Fruit fly (Drosophila melanogaster) S2 (cell line): ENCODE data around the gene Trs23.

Experiments
- CG8478 ChIP-seq: fragments of >200 bp; optimal IDR thresholded peaks from 2 replicates; lab custom pipeline; 2018
- CTCF ChIP-seq, 2 experiments: fragments of >200 bp; optimal IDR thresholded peaks; 2 replicates each; lab custom pipeline; 2018

Gene Trs23

dm6 chr2L:8685668-8686306 lies at the start of gene Trs23, which contains the start of gene PrBP:
Gene Trs23, plus strand, starts transcription at chr2L:8686231.
Gene PrBP, minus strand, starts transcription at chr2L:8685955.
- TF ChIP-seq CG8478 (lab: Kevin White, UChicago) (no peak), CTCF (optimal IDR thresholded peaks at IDR 0.05; lab: Kevin White, UChicago) (no peak)

DNA sequence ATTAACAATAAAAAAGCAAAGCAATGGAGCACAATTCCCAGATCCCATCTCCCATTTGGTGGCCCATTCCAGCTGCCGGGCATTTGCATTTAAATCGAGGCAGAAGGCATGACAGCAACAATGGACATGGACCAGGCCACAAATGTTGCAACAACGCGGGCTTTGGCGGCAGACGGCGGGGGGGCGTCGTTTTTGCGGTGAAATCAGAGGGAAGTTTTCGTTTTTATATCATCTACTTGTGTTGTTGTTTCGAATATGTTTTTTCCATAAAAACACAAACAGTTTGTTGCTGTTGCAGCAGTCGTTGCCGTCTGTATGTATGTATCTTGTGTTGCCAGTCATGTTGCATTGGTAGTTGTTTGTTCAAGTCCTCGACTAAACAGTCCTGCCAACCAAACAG lies 26.5 kb upstream of the Trs23 start:
- no peak for TF ChIP-seq CG8478 (lab: Kevin White, UChicago)
- TF ChIP-seq CTCF (optimal IDR thresholded peaks at IDR 0.05; lab: Kevin White, UChicago) = no peak

DNA sequence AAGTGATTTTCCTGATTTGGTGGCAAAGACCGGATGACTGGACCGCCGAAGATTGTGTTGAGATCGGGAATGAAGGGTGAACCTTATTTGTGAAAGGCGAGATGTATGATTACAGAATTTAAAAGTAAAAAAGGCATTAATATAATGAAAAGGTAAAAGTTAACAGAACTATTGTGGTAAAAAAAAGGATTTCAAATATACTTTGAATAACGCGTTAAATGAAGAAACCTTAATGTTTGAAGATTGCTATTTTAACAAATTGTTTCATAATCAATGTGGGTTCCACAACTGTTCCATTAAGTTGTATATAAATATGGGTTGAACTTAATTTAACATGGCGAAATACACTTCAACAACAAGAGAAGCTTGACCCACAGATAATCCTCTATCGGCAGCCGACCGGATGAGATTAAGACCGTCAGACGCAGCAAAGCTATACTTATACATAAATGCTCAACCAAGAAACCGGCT lies 13.7 kb upstream of the Trs23 start, which contains the start of gene Glt:
TSS of gene Glt (plus strand) at position 421 of the 471 bp plus-strand sequence.
- no peak for TF ChIP-seq CTCF (optimal IDR thresholded peaks at IDR 0.05; lab: Kevin White, UChicago)
- no peak for TF ChIP-seq CG8478 (lab: Kevin White, UChicago)

DNA sequence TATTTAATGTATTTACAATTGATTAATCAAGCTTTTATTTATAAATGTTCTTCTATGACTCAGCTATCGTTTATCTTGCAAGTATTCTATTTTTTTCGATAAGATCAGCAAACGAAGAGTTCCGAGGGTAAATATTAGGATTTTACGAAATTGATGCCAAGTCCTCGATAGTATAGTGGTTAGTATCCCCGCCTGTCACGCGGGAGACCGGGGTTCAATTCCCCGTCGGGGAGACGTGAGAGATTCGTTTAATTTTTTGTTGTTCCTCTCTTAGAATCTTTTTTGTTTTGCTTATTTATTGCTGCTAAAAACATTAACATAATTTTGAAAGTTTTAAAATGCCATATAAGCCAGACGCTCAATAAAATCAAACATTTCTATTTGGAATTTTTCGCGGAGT lies 7.1 kb upstream of the Trs23 start:
- TF ChIP-seq CTCF (optimal IDR thresholded peaks at IDR 0.05; lab: Kevin White, UChicago) = no peak
- TF ChIP-seq CG8478 (lab: Kevin White, UChicago) = no peak

- TF ChIP-seq CTCF (optimal IDR thresholded peaks at IDR 0.05; lab: Kevin White, UChicago) = no peak
- no peak for TF ChIP-seq CG8478 (lab: Kevin White, UChicago)
Observed at dm6 chr2L:8679712-8680111, 6.3 kb upstream of the Trs23 start, which contains the start of gene CG9287. Gene CG9287, minus strand, starts transcription at chr2L:8679812.

DNA sequence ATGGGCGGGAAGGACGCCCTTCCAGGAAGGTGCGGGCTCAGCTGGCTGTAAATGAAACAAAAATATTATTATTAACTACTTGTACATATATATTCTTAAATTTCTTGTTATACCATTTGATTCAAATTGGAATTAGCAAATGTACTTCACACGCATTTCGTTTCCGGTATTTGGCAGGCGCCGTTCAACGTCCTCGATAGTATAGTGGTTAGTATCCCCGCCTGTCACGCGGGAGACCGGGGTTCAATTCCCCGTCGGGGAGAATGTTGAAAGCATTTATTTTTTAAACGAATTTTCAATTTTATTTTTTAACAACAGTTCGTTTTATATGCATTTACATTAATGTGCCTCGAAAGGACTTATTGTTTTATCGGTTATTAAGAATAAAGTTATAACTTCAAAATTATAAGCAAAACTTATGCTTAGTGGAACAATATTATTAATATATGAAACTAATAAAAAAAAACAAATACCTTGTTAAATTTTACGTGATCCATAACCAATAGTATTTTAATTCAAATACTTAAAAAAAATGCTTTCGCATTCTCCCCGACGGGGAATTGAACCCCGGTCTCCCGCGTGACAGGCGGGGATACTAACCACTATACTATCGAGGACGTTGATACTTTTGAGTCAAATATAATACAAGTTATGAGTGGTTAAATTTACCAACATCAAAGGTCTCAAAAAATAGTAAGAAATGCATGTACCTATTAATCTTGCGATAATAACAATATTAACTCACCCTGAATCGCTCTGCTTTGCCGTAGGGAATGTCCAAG lies 2.6 kb upstream of the Trs23 start:
- TF ChIP-seq CTCF (optimal IDR thresholded peaks at IDR 0.05; lab: Kevin White, UChicago) = no peak
- TF ChIP-seq CG8478 (lab: Kevin White, UChicago) = no peak

DNA sequence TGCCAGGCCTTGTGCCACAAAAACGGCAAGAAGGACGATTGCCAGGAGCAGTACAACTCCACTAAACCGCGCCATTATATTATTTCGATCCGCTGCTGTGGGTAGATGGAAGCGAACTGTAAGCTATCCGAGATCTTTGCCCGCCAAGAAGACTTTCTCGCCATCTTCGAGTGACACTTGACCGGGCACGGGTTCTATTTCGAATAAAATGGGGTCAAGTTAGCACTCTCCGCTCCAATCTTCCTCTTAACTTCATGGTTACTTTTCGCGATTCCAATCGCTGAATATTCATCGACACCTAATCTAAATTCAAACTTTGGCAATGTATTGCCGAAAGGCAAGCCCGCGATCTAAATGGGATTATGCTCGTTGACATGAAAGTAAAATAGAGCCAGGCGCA lies 1.8 kb upstream of the Trs23 start, which contains the start of gene CG9289:
TSS of gene CG9289 (minus strand) at position 101 of the 400 bp plus-strand sequence.
- no peak for TF ChIP-seq CG8478 (lab: Kevin White, UChicago)
- no peak for TF ChIP-seq CTCF (optimal IDR thresholded peaks at IDR 0.05; lab: Kevin White, UChicago)

- no peak for TF ChIP-seq CG8478 (lab: Kevin White, UChicago)
- TF ChIP-seq CTCF (optimal IDR thresholded peaks at IDR 0.05; lab: Kevin White, UChicago) = no peak
Observed at dm6 chr2L:8689853-8690252, 3.8 kb downstream of the Trs23 start.

- TF ChIP-seq CTCF (optimal IDR thresholded peaks at IDR 0.05; lab: Kevin White, UChicago) = no peak
- TF ChIP-seq CG8478 (lab: Kevin White, UChicago) = no peak
Observed at dm6 chr2L:8690382-8690781, 4.4 kb downstream of the Trs23 start.

- no peak for TF ChIP-seq CTCF (optimal IDR thresholded peaks at IDR 0.05; lab: Kevin White, UChicago)
- TF ChIP-seq CG8478 (lab: Kevin White, UChicago) = no peak
Observed at dm6 chr2L:8690913-8691291, 4.9 kb downstream of the Trs23 start.

DNA sequence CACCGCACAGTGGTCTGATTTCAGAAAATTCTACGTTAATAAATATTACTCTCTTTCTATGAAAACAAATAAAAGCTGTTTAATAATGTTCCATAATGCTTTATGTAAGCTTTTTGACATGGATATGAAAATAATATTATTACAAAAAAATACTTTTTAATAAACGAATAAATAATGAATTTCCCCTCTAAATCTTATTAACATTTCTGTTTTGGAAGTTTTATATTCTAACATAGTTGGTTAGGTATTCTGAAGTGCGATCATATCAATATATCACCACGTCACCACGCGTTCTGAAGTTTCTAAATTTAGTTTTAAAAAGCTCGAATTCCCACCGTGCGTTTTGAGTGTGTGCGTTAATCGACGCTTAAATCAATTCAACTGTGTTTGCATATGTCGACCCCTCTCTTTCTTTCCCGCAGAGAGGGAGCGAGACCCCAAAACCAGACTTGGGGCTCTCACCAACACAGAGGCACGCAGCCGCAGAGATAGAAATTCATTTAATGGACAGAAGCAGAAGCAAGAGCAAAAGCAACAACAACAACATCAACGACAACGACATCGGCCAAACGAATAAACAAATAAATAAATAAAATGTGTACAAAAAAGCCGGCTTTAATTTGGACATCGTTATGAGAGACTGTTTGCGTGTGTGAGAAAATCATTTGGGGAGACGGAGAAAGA lies 5.4 kb downstream of the Trs23 start:
- TF ChIP-seq CTCF (optimal IDR thresholded peaks at IDR 0.05; lab: Kevin White, UChicago) = no peak
- no peak for TF ChIP-seq CG8478 (lab: Kevin White, UChicago)

- TF ChIP-seq CTCF (optimal IDR thresholded peaks at IDR 0.05; lab: Kevin White, UChicago) (no peak), CG8478 (lab: Kevin White, UChicago) (no peak)
Observed at dm6 chr2L:8692426-8693180, 6.6 kb downstream of the Trs23 start.

DNA sequence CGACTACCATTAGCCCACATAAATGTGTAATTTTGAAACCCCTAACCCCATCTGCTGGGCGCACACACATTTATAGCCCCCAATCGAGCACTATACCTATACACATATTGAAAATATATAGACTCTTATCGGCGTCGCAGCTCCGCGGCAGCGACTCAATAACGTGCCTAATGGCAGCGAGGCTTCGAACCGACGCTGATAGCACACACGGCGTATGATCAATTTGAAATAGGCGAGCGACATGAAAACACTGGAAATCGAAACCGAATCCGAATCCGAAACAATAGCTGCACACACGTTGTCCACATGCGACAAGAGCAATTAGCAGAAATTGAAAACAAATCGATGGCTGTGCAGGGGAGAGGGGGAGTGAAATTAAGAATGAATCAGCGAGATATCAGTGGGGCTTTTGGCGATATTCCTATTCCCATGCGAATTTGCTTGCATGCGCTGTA lies 8.2 kb downstream of the Trs23 start:
- TF ChIP-seq CG8478 (lab: Kevin White, UChicago) (no peak), CTCF (optimal IDR thresholded peaks at IDR 0.05; lab: Kevin White, UChicago) (no peak)
